Fruit fly (Drosophila melanogaster) whole organism, embryonic: ENCODE results near the gene Coq2.
A peak's percentile ranks its signal among the peaks of the same experiment; 100 is the strongest.

ENCODE experiments used
- Awh ChIP-seq: fragments of 200-800 bp; sonication (Bioruptor generic); IDR thresholded peaks from 2 replicates; pipeline ENCODE4, ENCODE4 v1.3.6; 2022; ENCODE audit warnings: missing biosample characterization, missing genetic modification characterization
- Bteb2 ChIP-seq: fragments of 200-800 bp; sonication (Bioruptor generic); optimal IDR thresholded peaks from 2 replicates; lab custom pipeline; 2016; ENCODE audit warnings: missing biosample characterization, missing genetic modification characterization
- CG10209 ChIP-seq: fragments of 200-800 bp; sonication (Bioruptor generic); optimal IDR thresholded peaks from 3 replicates; lab custom pipeline; 2017; ENCODE audit warnings: missing biosample characterization, mild to moderate bottlenecking, missing genetic modification characterization, missing genetic modification reagents
- CG10654 ChIP-seq: fragments of 200-800 bp; sonication (Bioruptor generic); optimal IDR thresholded peaks from 2 replicates; lab custom pipeline; 2016; ENCODE audit warnings: missing biosample characterization, missing genetic modification characterization
- CG12155 ChIP-seq: fragments of 200-800 bp; sonication (Bioruptor generic); optimal IDR thresholded peaks from 3 replicates; lab custom pipeline; 2016; ENCODE audit warnings: missing biosample characterization, missing genetic modification characterization
- CG12236 ChIP-seq: fragments of 200-800 bp; sonication (Bioruptor generic); optimal IDR thresholded peaks from 2 replicates; lab custom pipeline; 2016; ENCODE audit warnings: missing biosample characterization, missing genetic modification characterization
- CG13287 ChIP-seq: fragments of 200-800 bp; sonication (Bioruptor generic); IDR thresholded peaks from 2 replicates; pipeline ENCODE4 v1.3.6; 2022; ENCODE audit warnings: missing biosample characterization, missing genetic modification characterization; ENCODE audit not compliant: partially characterized antibody
- CG14441 ChIP-seq: fragments of 200-800 bp; sonication (Bioruptor generic); IDR thresholded peaks from 2 replicates; pipeline ENCODE4 v1.3.6; 2022; ENCODE audit warnings: missing biosample characterization, missing genetic modification characterization
- CG1602 ChIP-seq: fragments of 200-800 bp; sonication (Bioruptor generic); optimal IDR thresholded peaks from 3 replicates; lab custom pipeline; 2016; ENCODE audit warnings: missing biosample characterization, missing genetic modification characterization
- CG30020 ChIP-seq: fragments of 200-800 bp; optimal IDR thresholded peaks from 2 replicates; lab custom pipeline; 2019; ENCODE audit warnings: missing biosample characterization, mild to moderate bottlenecking, missing genetic modification characterization, moderate library complexity
- CG30403 ChIP-seq: fragments of 200-800 bp; sonication (Bioruptor generic); optimal IDR thresholded peaks from 3 replicates; lab custom pipeline; 2016; ENCODE audit warnings: missing biosample characterization, missing genetic modification characterization
- CG34224 ChIP-seq: fragments of 200-800 bp; sonication (Bioruptor generic); IDR thresholded peaks from 3 replicates; pipeline ENCODE4 v1.3.6; 2022; ENCODE audit warnings: missing biosample characterization, missing genetic modification characterization; ENCODE audit not compliant: partially characterized antibody
- CG4282 ChIP-seq: fragments of 200-800 bp; sonication (Bioruptor generic); optimal IDR thresholded peaks from 2 replicates; lab custom pipeline; 2016; ENCODE audit warnings: missing biosample characterization, missing genetic modification characterization
- CG4424 ChIP-seq: fragments of 200-800 bp; sonication (Bioruptor generic); optimal IDR thresholded peaks from 3 replicates; lab custom pipeline; 2016; ENCODE audit warnings: missing biosample characterization, missing genetic modification characterization
- CG5953 ChIP-seq: fragments of 200-800 bp; sonication (Bioruptor generic); IDR thresholded peaks from 2 replicates; pipeline ENCODE4 v1.3.6; 2022; ENCODE audit warnings: missing biosample characterization, missing genetic modification characterization
- CG6254 ChIP-seq: fragments of 200-800 bp; sonication (Bioruptor generic); optimal IDR thresholded peaks from 3 replicates; lab custom pipeline; 2017; ENCODE audit warnings: mild to moderate bottlenecking, missing biosample characterization, missing genetic modification reagents, missing genetic modification characterization
- CG8944 ChIP-seq: fragments of 200-800 bp; sonication (Bioruptor generic); optimal IDR thresholded peaks from 3 replicates; lab custom pipeline; 2016; ENCODE audit warnings: missing biosample characterization, missing genetic modification characterization
- CG9817 ChIP-seq: fragments of 200-800 bp; sonication (Bioruptor generic); optimal IDR thresholded peaks from 2 replicates; lab custom pipeline; 2018; ENCODE audit warnings: missing biosample characterization, mild to moderate bottlenecking, missing genetic modification characterization, moderate library complexity
- CG9876 ChIP-seq: fragments of 200-800 bp; sonication (Bioruptor generic); optimal IDR thresholded peaks from 2 replicates; lab custom pipeline; 2016; ENCODE audit warnings: missing biosample characterization, missing genetic modification characterization
- Doc3 ChIP-seq: fragments of 200-800 bp; sonication (Bioruptor generic); IDR thresholded peaks from 3 replicates; pipeline ENCODE4 v1.3.6; 2022; ENCODE audit warnings: missing biosample characterization, missing genetic modification characterization; ENCODE audit not compliant: partially characterized antibody
- ERR ChIP-seq: fragments of 200-800 bp; sonication (Bioruptor generic); optimal IDR thresholded peaks from 2 replicates; lab custom pipeline; 2016; ENCODE audit warnings: missing biosample characterization, missing genetic modification characterization
- HLH4C ChIP-seq: fragments of 200-800 bp; sonication (Bioruptor generic); IDR thresholded peaks from 3 replicates; pipeline ENCODE4 v1.3.6; 2022; ENCODE audit warnings: missing biosample characterization, missing genetic modification characterization; ENCODE audit not compliant: partially characterized antibody
- HLHmδ ChIP-seq: fragments of 200-800 bp; sonication (Bioruptor generic); optimal IDR thresholded peaks from 2 replicates; lab custom pipeline; 2018; ENCODE audit warnings: missing biosample characterization, mild to moderate bottlenecking, missing genetic modification characterization, moderate library complexity
- Hand ChIP-seq: fragments of 200-800 bp; sonication (Bioruptor generic); optimal IDR thresholded peaks from 2 replicates; lab custom pipeline; 2017; ENCODE audit warnings: mild to moderate bottlenecking, missing biosample characterization, missing genetic modification reagents, missing genetic modification characterization
- MBD-R2 ChIP-seq: fragments of 200-800 bp; sonication (Bioruptor generic); IDR thresholded peaks from 2 replicates; pipeline ENCODE4 v1.3.6; 2022; ENCODE audit warnings: missing biosample characterization, missing genetic modification characterization
- NK7.1 ChIP-seq: fragments of 200-800 bp; sonication (Bioruptor generic); optimal IDR thresholded peaks from 3 replicates; lab custom pipeline; 2016; ENCODE audit warnings: missing biosample characterization, missing genetic modification characterization
- Nf-YA ChIP-seq: fragments of 200-800 bp; sonication (Bioruptor generic); IDR thresholded peaks from 2 replicates; pipeline ENCODE4 v1.3.6; 2022; ENCODE audit warnings: missing biosample characterization, missing genetic modification characterization
- NfI ChIP-seq: fragments of 200-800 bp; sonication (Bioruptor generic); optimal IDR thresholded peaks from 3 replicates; lab custom pipeline; 2018; ENCODE audit warnings: missing biosample characterization, mild to moderate bottlenecking, missing genetic modification characterization, moderate library complexity
- amos ChIP-seq: fragments of 200-800 bp; sonication (Bioruptor generic); IDR thresholded peaks from 2 replicates; pipeline ENCODE4 v1.3.6; 2022; ENCODE audit warnings: missing biosample characterization, missing genetic modification characterization; ENCODE audit not compliant: partially characterized antibody
- ato ChIP-seq: fragments of 200-800 bp; sonication (Bioruptor generic); IDR thresholded peaks from 2 replicates; pipeline ENCODE4 v1.3.6; 2022; ENCODE audit warnings: missing biosample characterization, missing genetic modification characterization; ENCODE audit not compliant: partially characterized antibody
- chif ChIP-seq, 2 experiments: fragments of 200-800 bp; sonication (Bioruptor generic); optimal IDR thresholded peaks; 3 replicates each; lab custom pipeline; 2016; ENCODE audit warnings: missing biosample characterization in 2 of 2, missing genetic modification characterization in 2 of 2
- crp ChIP-seq, 2 experiments: fragments of 200-800 bp; sonication (Bioruptor generic); optimal IDR thresholded peaks; 2 replicates in 1 of 2; 3 replicates in 1 of 2; lab custom pipeline; 2017; ENCODE audit warnings: missing biosample characterization in 2 of 2, missing genetic modification characterization in 2 of 2, mild to moderate bottlenecking in 1 of 2, moderate library complexity in 1 of 2
- dpn ChIP-seq, 2 experiments: fragments of 200-800 bp; sonication (Bioruptor generic); optimal IDR thresholded peaks; 3 replicates each; lab custom pipeline; 2016; ENCODE audit warnings: missing biosample characterization in 2 of 2, missing genetic modification characterization in 2 of 2
- gem ChIP-seq: fragments of 200-800 bp; sonication (Bioruptor generic); optimal IDR thresholded peaks from 2 replicates; lab custom pipeline; 2019; ENCODE audit warnings: missing biosample characterization, mild to moderate bottlenecking, missing genetic modification characterization, moderate library complexity
- knrl ChIP-seq: fragments of 200-800 bp; sonication (Bioruptor generic); IDR thresholded peaks from 3 replicates; pipeline ENCODE4 v1.3.6; 2022; ENCODE audit warnings: missing biosample characterization, missing genetic modification characterization; ENCODE audit not compliant: partially characterized antibody
- lilli ChIP-seq: fragments of 200-800 bp; sonication (Bioruptor generic); optimal IDR thresholded peaks from 3 replicates; lab custom pipeline; 2016; ENCODE audit warnings: missing biosample characterization, missing genetic modification characterization
- lola ChIP-seq, 3 experiments: fragments of >200 bp in 2 of 3; fragments of 200-800 bp in 1 of 3; sonication (Bioruptor generic) in 1 of 3; optimal IDR thresholded peaks; 2 replicates each; lab custom pipeline; 2017 to 2019; ENCODE audit warnings: missing biosample characterization in 3 of 3, missing genetic modification characterization in 3 of 3, mild to moderate bottlenecking in 1 of 3, moderate library complexity in 1 of 3
- mam ChIP-seq: fragments of 200-800 bp; sonication (Bioruptor generic); optimal IDR thresholded peaks from 3 replicates; lab custom pipeline; 2016; ENCODE audit warnings: missing biosample characterization, missing genetic modification characterization
- nmo ChIP-seq: fragments of 200-800 bp; sonication (Bioruptor generic); optimal IDR thresholded peaks from 2 replicates; lab custom pipeline; 2018; ENCODE audit warnings: missing biosample characterization, mild to moderate bottlenecking, missing genetic modification characterization, moderate library complexity
- nom ChIP-seq: fragments of 200-800 bp; sonication (Bioruptor generic); optimal IDR thresholded peaks from 2 replicates; lab custom pipeline; 2017; ENCODE audit warnings: missing biosample characterization, missing genetic modification characterization, mild to moderate bottlenecking, moderate library complexity, missing genetic modification reagents
- odd ChIP-seq: fragments of 200-800 bp; sonication (Bioruptor generic); optimal IDR thresholded peaks from 2 replicates; lab custom pipeline; 2017; ENCODE audit warnings: missing biosample characterization, mild to moderate bottlenecking, missing genetic modification characterization
- peb ChIP-seq: fragments of 200-800 bp; sonication (Bioruptor generic); IDR thresholded peaks from 2 replicates; pipeline ENCODE4 v1.3.6; 2022; ENCODE audit warnings: missing biosample characterization, missing genetic modification characterization
- repo ChIP-seq: fragments of 200-800 bp; sonication (Bioruptor generic); optimal IDR thresholded peaks from 2 replicates; lab custom pipeline; 2016; ENCODE audit warnings: missing biosample characterization, missing genetic modification characterization
- shn ChIP-seq: fragments of 200-800 bp; sonication (Bioruptor generic); optimal IDR thresholded peaks from 3 replicates; lab custom pipeline; 2016; ENCODE audit warnings: missing biosample characterization, missing genetic modification characterization
- slbo ChIP-seq: fragments of 200-800 bp; sonication (Bioruptor generic); IDR thresholded peaks from 2 replicates; pipeline ENCODE4 v1.3.6; 2022; ENCODE audit warnings: missing biosample characterization, missing genetic modification characterization
- sug ChIP-seq: fragments of 200-800 bp; optimal IDR thresholded peaks from 2 replicates; lab custom pipeline; 2019; ENCODE audit warnings: missing biosample characterization, mild to moderate bottlenecking, missing genetic modification characterization, moderate library complexity
- twi ChIP-seq: fragments of 200-800 bp; optimal IDR thresholded peaks from 2 replicates; lab custom pipeline; 2019; ENCODE audit warnings: missing biosample characterization, mild to moderate bottlenecking, missing genetic modification characterization, moderate library complexity
- wek ChIP-seq: fragments of 200-800 bp; sonication (Bioruptor generic); optimal IDR thresholded peaks from 3 replicates; lab custom pipeline; 2018; ENCODE audit warnings: missing biosample characterization, mild to moderate bottlenecking, missing genetic modification characterization, moderate library complexity

Gene Coq2

dm6 chr3R:8349449-8350115, 33.2 kb upstream of the Coq2 start, which contains the start of gene Atg13 (continued):
- TF ChIP-seq slbo (GFP tag; lab: Robert Waterston, UW), result peak; percentile 35; the same call in 1 of the 2 replicates
- peak; percentile 49 for TF ChIP-seq CG9817 (tag; lab: Kevin White, UChicago)
- peak; percentile 68 for TF ChIP-seq CG34224
- peak; percentile 90; the same call in 1 of the 2 replicates for TF ChIP-seq amos (GFP tag; lab: Robert Waterston, UW)
- TF ChIP-seq lilli (GFP tag; lab: Kevin White, UChicago), result peak; percentile 27
- TF ChIP-seq twi (tag; lab: Kevin White, UChicago), result peak; percentile 6
- peak; percentile 27; the same call in 1 of the 2 replicates for TF ChIP-seq MBD-R2
- TF ChIP-seq CG4282, result no peak
- TF ChIP-seq nom, result peak; percentile 98
- peak; percentile 73 for TF ChIP-seq knrl (GFP tag; lab: Robert Waterston, UW)
- peak; percentile 65 for TF ChIP-seq CG30403 (GFP tag; lab: Kevin White, UChicago)
- no peak for TF ChIP-seq Bteb2 (GFP tag; lab: Kevin White, UChicago)
- TF ChIP-seq odd, result no peak
- TF ChIP-seq crp (GFP tag; optimal IDR thresholded peaks at IDR 0.05; lab: Kevin White, UChicago), result peak in 1 of 2 experiments; percentile 26
- TF ChIP-seq lola (GFP tag; optimal IDR thresholded peaks at IDR 0.05; lab: Kevin White, UChicago), result peak in 1 of 3 experiments; percentile 34
- TF ChIP-seq Hand (GFP tag; lab: Kevin White, UChicago), result no peak
- peak; percentile 20 for TF ChIP-seq CG12155 (GFP tag; lab: Kevin White, UChicago)
- no peak for TF ChIP-seq CG10654
- TF ChIP-seq CG4424 (GFP tag; lab: Kevin White, UChicago), result peak; percentile 23
- TF ChIP-seq nmo, result peak; percentile 70
- TF ChIP-seq CG6254 (GFP tag; lab: Kevin White, UChicago), result no peak
- TF ChIP-seq Nf-YA (GFP tag; lab: Robert Waterston, UW), result no peak
- TF ChIP-seq repo (GFP tag; lab: Kevin White, UChicago), result no peak
- peak; percentile 45 for TF ChIP-seq HLHmδ
- peak; percentile 42; the same call in 1 of the 3 replicates for TF ChIP-seq Doc3 (GFP tag; lab: Robert Waterston, UW)
- TF ChIP-seq sug, result peak; percentile 59
- TF ChIP-seq Awh (GFP tag; lab: Robert Waterston, UW), result no peak
- no peak for TF ChIP-seq CG5953 (GFP tag; lab: Robert Waterston, UW)
- TF ChIP-seq NfI, result peak; percentile 7
- TF ChIP-seq peb (GFP tag; lab: Robert Waterston, UW), result no peak
- TF ChIP-seq CG8944 (GFP tag; lab: Kevin White, UChicago), result no peak
- no peak for TF ChIP-seq gem
- TF ChIP-seq CG1602 (GFP tag; lab: Kevin White, UChicago), result peak; percentile 28
- TF ChIP-seq wek, result peak; percentile 57
- peak; percentile 69 for TF ChIP-seq HLH4C (GFP tag; lab: Robert Waterston, UW)
- no peak for TF ChIP-seq CG9876 (GFP tag; lab: Kevin White, UChicago)
- TF ChIP-seq chif (GFP tag; optimal IDR thresholded peaks at IDR 0.05; lab: Kevin White, UChicago), result peak in 1 of 2 experiments; percentile 38
- TF ChIP-seq shn (GFP tag; lab: Kevin White, UChicago), result no peak
- TF ChIP-seq CG14441, result no peak
- peak; percentile 95 for TF ChIP-seq CG30020 (tag; lab: Kevin White, UChicago)
- peak in 1 of 2 experiments; percentile 16 for TF ChIP-seq dpn (GFP tag; optimal IDR thresholded peaks at IDR 0.05; lab: Kevin White, UChicago)
- no peak for TF ChIP-seq CG12236 (GFP tag; lab: Kevin White, UChicago)
- TF ChIP-seq ERR (GFP tag; lab: Kevin White, UChicago), result no peak
- TF ChIP-seq CG10209 (GFP tag; lab: Kevin White, UChicago), result peak; percentile 8
- TF ChIP-seq ato (GFP tag; lab: Robert Waterston, UW), result peak; percentile 79
- TF ChIP-seq mam (GFP tag; lab: Kevin White, UChicago), result peak; percentile 5
- no peak for TF ChIP-seq NK7.1
- peak; percentile 72 for TF ChIP-seq CG13287 (GFP tag; lab: Robert Waterston, UW)
